Worm (Caenorhabditis elegans): Measurements from ENCODE around the gene T20B3.1.

- TF ChIP-seq ces-1 (GFP tag; optimal IDR thresholded peaks at IDR 0.05), result no peak
- TF ChIP-seq snpc-4 (tag; optimal IDR thresholded peaks at IDR 0.05), result no peak
- TF ChIP-seq blmp-1 (tag; optimal IDR thresholded peaks at IDR 0.05), result no peak
- TF ChIP-seq mep-1 (tag; optimal IDR thresholded peaks at IDR 0.05), result no peak
- no peak for TF ChIP-seq ztf-11 (tag; optimal IDR thresholded peaks at IDR 0.05)
- no peak for TF ChIP-seq unc-62 (GFP tag; optimal IDR thresholded peaks at IDR 0.05)
- no peak for TF ChIP-seq elt-3 (tag; optimal IDR thresholded peaks at IDR 0.05)
- no peak for TF ChIP-seq nhr-28 (tag; optimal IDR thresholded peaks at IDR 0.05)
- TF ChIP-seq drap-1 (GFP tag; optimal IDR thresholded peaks at IDR 0.05), result no peak
These were observed 18.3 kb downstream of the T20B3.1 start for ce11 chrV:16833672-16834071.

All from whole organism, mixed stage, embryonic.